Worm (Caenorhabditis elegans): ENCODE measurements around the gene R74.8.

DNA sequence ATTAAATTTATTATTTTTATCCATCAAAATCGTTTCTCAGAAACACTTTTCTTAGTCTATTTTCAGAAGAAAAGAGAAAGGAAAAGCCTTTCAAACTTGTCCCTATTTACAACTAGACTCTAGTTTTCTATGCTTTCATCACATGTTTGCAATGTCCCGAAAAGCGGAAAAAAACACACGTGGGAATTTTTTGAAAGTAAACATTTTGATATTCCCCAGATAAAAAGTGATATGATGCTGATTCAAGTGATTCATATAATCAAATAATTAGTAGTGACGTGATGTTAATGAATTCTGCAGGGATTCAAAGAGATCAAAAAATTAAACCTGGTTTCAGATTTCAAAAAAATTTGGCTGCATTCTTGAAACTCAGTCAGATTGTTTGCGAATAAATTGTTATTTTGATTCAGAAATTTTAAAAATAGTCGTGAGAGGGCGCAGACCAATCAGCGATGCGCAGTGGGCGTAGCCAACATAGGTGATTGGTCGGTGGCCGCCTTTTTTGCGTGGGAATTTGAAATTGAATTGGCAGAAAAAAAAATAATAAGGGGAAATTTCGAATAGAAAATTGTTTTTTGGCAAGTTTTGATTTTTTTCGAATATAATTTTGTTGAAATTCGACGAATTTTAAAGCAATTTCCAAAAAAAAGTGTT lies 28.7 kb downstream of the R74.8 start:
- TF ChIP-seq tbx-11 (GFP tag; IDR thresholded peaks at IDR 0.05) (no peak), hnd-1 (tag; optimal IDR thresholded peaks at IDR 0.05) (no peak), pes-1 (GFP tag; IDR thresholded peaks at IDR 0.05) (no peak), sea-1 (GFP tag; conservative IDR thresholded peaks at IDR 0.05) (no peak), ets-7 (tag; optimal IDR thresholded peaks at IDR 0.05) (no peak), ama-1 (optimal IDR thresholded peaks at IDR 0.05) (no peak), tra-4 (tag; optimal IDR thresholded peaks at IDR 0.05) (no peak), flt-1 (GFP tag; IDR thresholded peaks at IDR 0.05) (no peak), scrt-1 (GFP tag; IDR thresholded peaks at IDR 0.05) (no peak), hmg-4 (GFP tag; optimal IDR thresholded peaks at IDR 0.05) (no peak)

Measured in whole organism, early embryonic.